Fruit fly (Drosophila melanogaster): ENCODE measurements around the gene nur.

nur gene

DNA sequence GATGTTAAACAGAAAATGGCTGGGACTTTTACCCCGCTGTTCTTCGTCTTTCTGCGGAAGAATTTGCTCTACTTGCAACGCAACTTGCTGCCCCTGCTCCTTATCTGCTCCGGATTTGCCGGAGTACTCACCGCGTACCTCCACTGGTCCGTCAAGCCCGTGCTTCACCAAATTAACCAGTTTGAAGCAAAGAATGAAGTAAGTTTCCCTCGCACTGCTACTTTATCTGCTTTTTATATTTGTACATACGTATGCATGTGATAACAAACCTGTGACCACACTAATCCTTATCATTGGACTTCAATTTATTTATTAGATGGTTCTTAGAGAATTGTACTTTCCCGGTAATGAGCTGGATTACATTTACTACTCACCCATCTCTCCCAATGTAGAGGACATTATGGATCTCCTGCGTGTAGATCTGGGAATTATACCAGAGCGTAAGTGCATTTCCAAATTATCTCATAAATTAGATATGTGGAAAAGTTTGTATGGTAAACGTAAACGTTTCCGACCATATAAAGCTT is 48.3 kb downstream of the nur start, which contains the start of gene CG16890 (continued):
- TF ChIP-seq exex (tag; optimal IDR thresholded peaks at IDR 0.05) (peak; percentile 28), CG2116 (GFP tag; optimal IDR thresholded peaks at IDR 0.05) (no peak), CG14860 (GFP tag; IDR thresholded peaks at IDR 0.05; ENCODE audit: partially characterized antibody) (0 out of 3 replicates have a peak, but pooled peaks have one; percentile 7), knrl (GFP tag; IDR thresholded peaks at IDR 0.05; ENCODE audit: partially characterized antibody) (0 out of 3 replicates have a peak, but pooled peaks have one; percentile 6), Poxn (GFP tag; IDR thresholded peaks at IDR 0.05) (no peak), CG7271 (tag; optimal IDR thresholded peaks at IDR 0.05) (no peak), CG3995 (GFP tag; optimal IDR thresholded peaks at IDR 0.05) (peak; percentile 81), HmgZ (tag; optimal IDR thresholded peaks at IDR 0.05) (no peak), insv (GFP tag; optimal IDR thresholded peaks at IDR 0.05) (no peak), chm (GFP tag; IDR thresholded peaks at IDR 0.05) (no peak), hth (optimal IDR thresholded peaks at IDR 0.05) (no peak), chif (GFP tag; optimal IDR thresholded peaks at IDR 0.05) (no peak), salm (tag; optimal IDR thresholded peaks at IDR 0.05) (no peak), Lhr (GFP tag; optimal IDR thresholded peaks at IDR 0.05) (no peak), Doc3 (GFP tag; IDR thresholded peaks at IDR 0.05; ENCODE audit: partially characterized antibody) (0 out of 3 replicates have a peak, but pooled peaks have one; percentile 27), pzg (GFP tag; optimal IDR thresholded peaks at IDR 0.05) (peak; percentile 7), tup (GFP tag; optimal IDR thresholded peaks at IDR 0.05) (no peak), CG4360 (GFP tag; IDR thresholded peaks at IDR 0.05) (no peak), Antp (GFP tag; optimal IDR thresholded peaks at IDR 0.05) (no peak), Fer1 (GFP tag; optimal IDR thresholded peaks at IDR 0.05) (no peak), CG1602 (GFP tag; optimal IDR thresholded peaks at IDR 0.05) (no peak), chn (GFP tag; optimal IDR thresholded peaks at IDR 0.05) (no peak), CG6254 (GFP tag; optimal IDR thresholded peaks at IDR 0.05) (no peak), CG32532 (GFP tag; IDR thresholded peaks at IDR 0.05) (no peak), CrebB (tag; optimal IDR thresholded peaks at IDR 0.05) (no peak), bbx (GFP tag; IDR thresholded peaks at IDR 0.05; ENCODE audit: partially characterized antibody) (0 out of 2 replicates have a peak, but pooled peaks have one; percentile 41), CG12236 (GFP tag; optimal IDR thresholded peaks at IDR 0.05) (no peak)
